Worm (Caenorhabditis elegans): ENCODE measurements around the gene W08E12.7.

ce11 chrIV:3258528-3258927 is 36.4 kb upstream of the W08E12.7 start, which contains the start of gene T26C12.1:
- TF ChIP-seq dpl-1 (GFP tag; optimal IDR thresholded peaks at IDR 0.05), result no peak
- TF ChIP-seq hrde-1 (tag; optimal IDR thresholded peaks at IDR 0.05; ENCODE audit: borderline replicate concordance), result no peak
- TF ChIP-seq lag-1 (GFP tag; IDR thresholded peaks at IDR 0.05), result no peak

Data from whole organism, young adult.